Worm (Caenorhabditis elegans) whole organism, L1 larva: ENCODE measurements around the gene syf-2.

Experiments
- C04F5.9 ChIP-seq: sonication (generic microtip); optimal IDR thresholded peaks from 2 replicates; lab custom pipeline; 2016; ENCODE audit warnings: missing genetic modification characterization, missing compliant biosample characterization
- F16B12.6 ChIP-seq: fragments of 150-350 bp; optimal IDR thresholded peaks from 2 replicates; lab custom pipeline; 2014; ENCODE audit warnings: missing biosample characterization, missing genetic modification characterization
- Y116A8C.19 ChIP-seq: sonication (generic microtip); optimal IDR thresholded peaks from 2 replicates; lab custom pipeline; 2016; ENCODE audit warnings: missing compliant biosample characterization, missing genetic modification characterization, borderline replicate concordance
- alr-1 ChIP-seq: fragments of 200-800 bp; sonication (Bioruptor generic); optimal IDR thresholded peaks from 2 replicates; lab custom pipeline; 2018; ENCODE audit warnings: borderline replicate concordance, mild to moderate bottlenecking, missing genetic modification characterization, missing compliant biosample characterization
- aly-2 ChIP-seq: fragments of 150-350 bp; optimal IDR thresholded peaks from 2 replicates; lab custom pipeline; 2014; ENCODE audit warnings: missing biosample characterization, missing genetic modification characterization
- ama-1 ChIP-seq: fragments of 150-350 bp; optimal IDR thresholded peaks from 2 replicates; lab custom pipeline; 2014
- ceh-8 ChIP-seq: fragments of 200-800 bp; sonication (Bioruptor generic); optimal IDR thresholded peaks from 2 replicates; lab custom pipeline; 2018; ENCODE audit warnings: mild to moderate bottlenecking, missing genetic modification characterization, moderate library complexity, missing compliant biosample characterization
- ceh-88 ChIP-seq: fragments of 200-800 bp; sonication (Bioruptor generic); IDR thresholded peaks from 2 replicates; pipeline ENCODE4 v1.3.6; 2022; ENCODE audit warnings: missing genetic modification characterization, missing compliant biosample characterization
- ceh-90 ChIP-seq: sonication (generic microtip); optimal IDR thresholded peaks from 2 replicates; lab custom pipeline; 2016; ENCODE audit warnings: missing genetic modification characterization, missing compliant biosample characterization
- dpl-1 ChIP-seq, 3 experiments: fragments of 150-350 bp in 2 of 3; sonication (generic microtip) in 1 of 3; optimal IDR thresholded peaks; 2 replicates each; lab custom pipeline; 2014 to 2017; ENCODE audit warnings: missing biosample characterization in 3 of 3, missing genetic modification characterization in 3 of 3, missing genetic modification reagents in 3 of 3
- dsc-1 ChIP-seq: sonication (generic microtip); optimal IDR thresholded peaks from 2 replicates; lab custom pipeline; 2016; ENCODE audit warnings: mild to moderate bottlenecking, missing genetic modification characterization, missing compliant biosample characterization
- efl-1 ChIP-seq, 4 experiments: fragments of 150-350 bp; optimal IDR thresholded peaks in 3 of 4; peaks in 1 of 4; 1 replicate in 1 of 4; 2 replicates in 3 of 4; lab custom pipeline; 2014; ENCODE audit warnings: missing biosample characterization in 2 of 4, missing genetic modification characterization in 2 of 4, missing genetic modification reagents in 2 of 4
- efl-3 ChIP-seq: fragments of 200-800 bp; sonication (Bioruptor generic); optimal IDR thresholded peaks from 2 replicates; lab custom pipeline; 2018; ENCODE audit warnings: mild to moderate bottlenecking, missing genetic modification characterization, missing compliant biosample characterization
- egl-27 ChIP-seq, 2 experiments: fragments of 150-350 bp in 1 of 2; sonication (generic microtip); optimal IDR thresholded peaks; 3 replicates each; lab custom pipeline; 2017 to 2018; ENCODE audit warnings: missing biosample characterization in 2 of 2, missing genetic modification characterization in 2 of 2, missing genetic modification reagents in 2 of 2
- fkh-10 ChIP-seq: sonication (generic microtip); optimal IDR thresholded peaks from 2 replicates; lab custom pipeline; 2017; ENCODE audit warnings: missing biosample characterization, missing genetic modification reagents, missing genetic modification characterization
- fkh-8 ChIP-seq: sonication (generic microtip); optimal IDR thresholded peaks from 2 replicates; lab custom pipeline; 2016; ENCODE audit warnings: mild to moderate bottlenecking, missing genetic modification characterization, missing compliant biosample characterization
- fos-1 ChIP-seq: fragments of 150-350 bp; optimal IDR thresholded peaks from 2 replicates; lab custom pipeline; 2014; ENCODE audit warnings: missing biosample characterization, missing genetic modification characterization
- hpl-2 ChIP-seq: fragments of 150-350 bp; optimal IDR thresholded peaks from 2 replicates; lab custom pipeline; 2014; ENCODE audit warnings: missing biosample characterization, missing genetic modification reagents, missing genetic modification characterization
- jun-1 ChIP-seq: fragments of 150-350 bp; optimal IDR thresholded peaks from 2 replicates; lab custom pipeline; 2014; ENCODE audit warnings: missing biosample characterization, missing genetic modification reagents, missing genetic modification characterization
- lin-13 ChIP-seq: fragments of 150-350 bp; optimal IDR thresholded peaks from 2 replicates; lab custom pipeline; 2014; ENCODE audit warnings: missing biosample characterization, missing genetic modification reagents, missing genetic modification characterization
- lin-14 ChIP-seq: fragments of 200-800 bp; sonication (Bioruptor generic); optimal IDR thresholded peaks from 2 replicates; lab custom pipeline; 2018; ENCODE audit warnings: mild to moderate bottlenecking, missing genetic modification characterization, moderate library complexity, missing compliant biosample characterization
- lin-15B ChIP-seq: fragments of 150-350 bp; sonication (generic microtip); optimal IDR thresholded peaks from 3 replicates; lab custom pipeline; 2014; ENCODE audit warnings: missing biosample characterization, missing genetic modification characterization
- lin-39 ChIP-seq: fragments of 150-350 bp; optimal IDR thresholded peaks from 2 replicates; lab custom pipeline; 2014; ENCODE audit warnings: missing biosample characterization, missing genetic modification reagents, missing genetic modification characterization
- lir-3 ChIP-seq: sonication (generic microtip); optimal IDR thresholded peaks from 2 replicates; lab custom pipeline; 2016; ENCODE audit warnings: mild to moderate bottlenecking, missing genetic modification characterization, moderate library complexity, missing compliant biosample characterization; ENCODE audit not compliant: poor library complexity
- lsy-2 ChIP-seq, 2 experiments: fragments of 150-350 bp; optimal IDR thresholded peaks; 2 replicates each; lab custom pipeline; 2014; ENCODE audit warnings: missing biosample characterization in 2 of 2, missing genetic modification characterization in 2 of 2
- mef-2 ChIP-seq: fragments of 150-350 bp; optimal IDR thresholded peaks from 2 replicates; lab custom pipeline; 2014; ENCODE audit warnings: missing biosample characterization, missing genetic modification characterization
- nhr-12 ChIP-seq: sonication (generic microtip); optimal IDR thresholded peaks from 2 replicates; lab custom pipeline; 2017; ENCODE audit warnings: missing biosample characterization, missing genetic modification characterization
- nhr-19 ChIP-seq: fragments of 200-800 bp; sonication (Bioruptor generic); conservative IDR thresholded peaks from 2 replicates; pipeline ENCODE4 v1.3.6; 2022; ENCODE audit warnings: missing genetic modification characterization, missing compliant biosample characterization
- nhr-20 ChIP-seq: sonication (generic microtip); optimal IDR thresholded peaks from 2 replicates; lab custom pipeline; 2016; ENCODE audit warnings: mild to moderate bottlenecking, missing genetic modification characterization, missing compliant biosample characterization
- nhr-237 ChIP-seq: fragments of 150-350 bp; optimal IDR thresholded peaks from 2 replicates; lab custom pipeline; 2014; ENCODE audit warnings: missing biosample characterization, missing genetic modification characterization
- nhr-76 ChIP-seq: sonication (generic microtip); optimal IDR thresholded peaks from 2 replicates; lab custom pipeline; 2017; ENCODE audit warnings: missing biosample characterization, missing genetic modification characterization
- nhr-84 ChIP-seq: sonication (generic microtip); optimal IDR thresholded peaks from 2 replicates; lab custom pipeline; 2017; ENCODE audit warnings: missing biosample characterization, missing genetic modification characterization
- nhr-90 ChIP-seq: sonication (generic microtip); optimal IDR thresholded peaks from 2 replicates; lab custom pipeline; 2016; ENCODE audit warnings: mild to moderate bottlenecking, missing genetic modification characterization, missing compliant biosample characterization; ENCODE audit not compliant: poor library complexity
- pax-3 ChIP-seq: fragments of 200-800 bp; sonication (Bioruptor generic); optimal IDR thresholded peaks from 2 replicates; lab custom pipeline; 2018; ENCODE audit warnings: mild to moderate bottlenecking, missing genetic modification characterization, moderate library complexity, missing compliant biosample characterization
- skn-1 ChIP-seq: fragments of 150-350 bp; optimal IDR thresholded peaks from 2 replicates; lab custom pipeline; 2014; ENCODE audit warnings: missing biosample characterization, missing genetic modification characterization
- snpc-4 ChIP-seq: fragments of 150-350 bp; optimal IDR thresholded peaks from 2 replicates; lab custom pipeline; 2014; ENCODE audit warnings: missing biosample characterization, missing genetic modification characterization
- snu-23 ChIP-seq: sonication (generic microtip); optimal IDR thresholded peaks from 2 replicates; lab custom pipeline; 2016; ENCODE audit warnings: missing genetic modification characterization, missing compliant biosample characterization
- sox-4 ChIP-seq: sonication (generic microtip); optimal IDR thresholded peaks from 2 replicates; lab custom pipeline; 2016; ENCODE audit warnings: missing genetic modification characterization, missing compliant biosample characterization
- sptf-1 ChIP-seq: fragments of 150-350 bp; optimal IDR thresholded peaks from 2 replicates; lab custom pipeline; 2014; ENCODE audit warnings: missing biosample characterization, missing genetic modification characterization
- sup-37 ChIP-seq: fragments of 200-800 bp; sonication (Bioruptor generic); optimal IDR thresholded peaks from 2 replicates; lab custom pipeline; 2018; ENCODE audit warnings: mild to moderate bottlenecking, missing genetic modification characterization, missing compliant biosample characterization
- swsn-7 ChIP-seq: sonication (generic microtip); optimal IDR thresholded peaks from 2 replicates; lab custom pipeline; 2016; ENCODE audit warnings: missing genetic modification characterization, missing compliant biosample characterization
- tlp-1 ChIP-seq: fragments of 150-350 bp; optimal IDR thresholded peaks from 2 replicates; lab custom pipeline; 2014; ENCODE audit warnings: missing biosample characterization, missing genetic modification characterization
- unc-130 ChIP-seq: fragments of 150-350 bp; optimal IDR thresholded peaks from 2 replicates; lab custom pipeline; 2017; ENCODE audit warnings: missing biosample characterization, missing genetic modification characterization, inconsistent platforms
- unc-30 ChIP-seq: sonication (generic microtip); optimal IDR thresholded peaks from 2 replicates; lab custom pipeline; 2017; ENCODE audit warnings: missing biosample characterization, missing genetic modification characterization
- unc-62 ChIP-seq: fragments of 150-350 bp; optimal IDR thresholded peaks from 2 replicates; lab custom pipeline; 2014; ENCODE audit warnings: missing biosample characterization, missing genetic modification reagents, missing genetic modification characterization
- unc-86 ChIP-seq: sonication (generic microtip); optimal IDR thresholded peaks from 2 replicates; lab custom pipeline; 2016; ENCODE audit warnings: missing genetic modification characterization, missing compliant biosample characterization
- unc-98 ChIP-seq: fragments of 200-800 bp; sonication (Bioruptor generic); IDR thresholded peaks from 2 replicates; pipeline ENCODE4 v1.3.6; 2022; ENCODE audit warnings: missing genetic modification characterization, missing compliant biosample characterization
- vab-15 ChIP-seq: sonication (generic microtip); optimal IDR thresholded peaks from 2 replicates; lab custom pipeline; 2017; ENCODE audit warnings: missing genotype, mild to moderate bottlenecking, missing genetic modification characterization, missing compliant biosample characterization
- zag-1 ChIP-seq: fragments of 150-350 bp; optimal IDR thresholded peaks from 2 replicates; lab custom pipeline; 2014; ENCODE audit warnings: missing biosample characterization, missing genetic modification characterization

Gene syf-2

ce11 chrIII:7120477-7120876 is 41.4 kb downstream of the syf-2 start (continued):
- TF ChIP-seq lir-3 (tag; lab: Kevin White, UChicago) (no peak), fos-1 (no peak), sptf-1 (tag; lab: Kevin White, UChicago) (no peak), efl-3 (GFP tag; lab: Kevin White, UChicago) (no peak), lin-14 (GFP tag; lab: Kevin White, UChicago) (peak; percentile 48), F16B12.6 (tag; lab: Kevin White, UChicago) (no peak), jun-1 (no peak), zag-1 (tag; lab: Kevin White, UChicago) (no peak), tlp-1 (no peak), unc-130 (tag; lab: Kevin White, UChicago) (no peak), nhr-90 (peak; percentile 58), ama-1 (no peak), nhr-76 (no peak), lin-13 (no peak), efl-1 (optimal IDR thresholded peaks at IDR 0.05; lab: Kevin White, UChicago) (peak in 1 of 2 experiments; percentile 11), efl-1 (GFP tag; optimal IDR thresholded peaks at IDR 0.05 in 1 of 2; lab: Kevin White, UChicago) (peak in 1 of 2 experiments; percentile 93), fkh-10 (GFP tag; lab: Kevin White, UChicago) (no peak), unc-86 (no peak), hpl-2 (GFP tag; lab: Kevin White, UChicago) (no peak), sup-37 (no peak), dsc-1 (no peak), Y116A8C.19 (tag; lab: Kevin White, UChicago) (no peak), pax-3 (tag; lab: Kevin White, UChicago) (no peak), unc-30 (tag; lab: Kevin White, UChicago) (no peak), ceh-88 (GFP tag; lab: Robert Waterston, UW) (no peak), dpl-1 (GFP tag; optimal IDR thresholded peaks at IDR 0.05; lab: Kevin White, UChicago) (no peak), nhr-20 (tag; lab: Kevin White, UChicago) (peak; percentile 71), ceh-8 (GFP tag; lab: Kevin White, UChicago) (no peak), lin-39 (no peak), snu-23 (GFP tag; lab: Kevin White, UChicago) (peak; percentile 52), alr-1 (no peak)

ce11 chrIII:7116615-7117252 is 45.2 kb downstream of the syf-2 start:
- TF ChIP-seq swsn-7 (peak; percentile 74), efl-3 (GFP tag; lab: Kevin White, UChicago) (no peak), dpl-1 (GFP tag; optimal IDR thresholded peaks at IDR 0.05; lab: Kevin White, UChicago) (peak; percentile 13 to 61 (median 29)), nhr-76 (no peak), dsc-1 (peak; percentile 51), nhr-19 (GFP tag; lab: Robert Waterston, UW) (peak; percentile 86), efl-1 (optimal IDR thresholded peaks at IDR 0.05; lab: Kevin White, UChicago) (peak; percentile 67 to 75), efl-1 (GFP tag; optimal IDR thresholded peaks at IDR 0.05 in 1 of 2; lab: Kevin White, UChicago) (peak; percentile 39 to 93), hpl-2 (GFP tag; lab: Kevin White, UChicago) (no peak), snpc-4 (tag; lab: Kevin White, UChicago) (peak; percentile 13), jun-1 (peak; percentile 84), C04F5.9 (tag; lab: Kevin White, UChicago) (no peak), zag-1 (tag; lab: Kevin White, UChicago) (no peak), lin-13 (peak; percentile 2), sox-4 (peak; percentile 43), unc-98 (no peak), mef-2 (no peak), aly-2 (peak; percentile 68), pax-3 (tag; lab: Kevin White, UChicago) (peak; percentile 53), egl-27 (tag; optimal IDR thresholded peaks at IDR 0.05; lab: Kevin White, UChicago) (peak; percentile 72 to 78), fkh-8 (peak; percentile 86), lsy-2 (tag; optimal IDR thresholded peaks at IDR 0.05; lab: Kevin White, UChicago) (peak; percentile 73 to 84), unc-62 (GFP tag; lab: Kevin White, UChicago) (no peak), lin-15B (no peak), F16B12.6 (tag; lab: Kevin White, UChicago) (peak; percentile 28), alr-1 (no peak), nhr-12 (no peak), ceh-8 (GFP tag; lab: Kevin White, UChicago) (no peak), Y116A8C.19 (tag; lab: Kevin White, UChicago) (no peak), ceh-90 (tag; lab: Kevin White, UChicago) (no peak), fkh-10 (GFP tag; lab: Kevin White, UChicago) (no peak), vab-15 (no peak), skn-1 (tag; lab: Kevin White, UChicago) (peak; percentile 61), nhr-237 (tag; lab: Kevin White, UChicago) (no peak), nhr-84 (tag; lab: Kevin White, UChicago) (no peak), fos-1 (peak; percentile 41)
